Worm (Caenorhabditis elegans): ENCODE measurements around the gene F16F9.3.

Gene F16F9.3

ce11 chrX:8476308-8476707, 18.9 kb downstream of the F16F9.3 start:
- TF ChIP-seq tbx-2 (tag; optimal IDR thresholded peaks at IDR 0.05) (peak; percentile 57), sup-37 (GFP tag; optimal IDR thresholded peaks at IDR 0.05) (no peak), unc-86 (tag; optimal IDR thresholded peaks at IDR 0.05) (peak; percentile 20), grh-1 (GFP tag; IDR thresholded peaks at IDR 0.05) (no peak), nhr-85 (tag) (peak; percentile 52), nhr-47 (tag; optimal IDR thresholded peaks at IDR 0.05) (peak; percentile 17), lin-13 (GFP tag; optimal IDR thresholded peaks at IDR 0.05) (no peak), nhr-19 (GFP tag; conservative IDR thresholded peaks at IDR 0.05) (0 out of 2 replicates have a peak, but pooled peaks have one; percentile 6), efl-3 (GFP tag; optimal IDR thresholded peaks at IDR 0.05) (no peak), fkh-10 (GFP tag; optimal IDR thresholded peaks at IDR 0.05) (peak; percentile 88), lin-14 (GFP tag; optimal IDR thresholded peaks at IDR 0.05) (peak; percentile 83), unc-130 (tag; optimal IDR thresholded peaks at IDR 0.05) (no peak), fkh-8 (tag; optimal IDR thresholded peaks at IDR 0.05) (no peak), hlh-4 (tag; optimal IDR thresholded peaks at IDR 0.05) (no peak), rnt-1 (tag; optimal IDR thresholded peaks at IDR 0.05) (peak; percentile 8), snu-23 (GFP tag; optimal IDR thresholded peaks at IDR 0.05) (peak; percentile 3), ceh-82 (tag; optimal IDR thresholded peaks at IDR 0.05) (peak in 1 of 3 experiments; percentile 4), nhr-71 (tag; optimal IDR thresholded peaks at IDR 0.05) (peak; percentile 60), swsn-7 (tag; optimal IDR thresholded peaks at IDR 0.05) (peak; percentile 26), dsc-1 (tag; optimal IDR thresholded peaks at IDR 0.05) (peak; percentile 5), nhr-237 (tag; optimal IDR thresholded peaks at IDR 0.05) (no peak), ceh-90 (tag; optimal IDR thresholded peaks at IDR 0.05) (no peak), nhr-12 (tag; optimal IDR thresholded peaks at IDR 0.05) (no peak)

- TF ChIP-seq nhr-11 (tag; optimal IDR thresholded peaks at IDR 0.05) = peak; percentile 21
- peak; percentile 49 for TF ChIP-seq unc-130 (tag; optimal IDR thresholded peaks at IDR 0.05)
- TF ChIP-seq fkh-8 (tag; optimal IDR thresholded peaks at IDR 0.05) = no peak
- TF ChIP-seq swsn-7 (tag; optimal IDR thresholded peaks at IDR 0.05) = peak; percentile 67
- TF ChIP-seq grh-1 (GFP tag; IDR thresholded peaks at IDR 0.05) = peak; percentile 98
- peak; percentile 91 for TF ChIP-seq snu-23 (GFP tag; optimal IDR thresholded peaks at IDR 0.05)
- peak; percentile 33 to 41 for TF ChIP-seq efl-1 (optimal IDR thresholded peaks at IDR 0.05)
- TF ChIP-seq efl-1 (GFP tag; optimal IDR thresholded peaks at IDR 0.05 in 1 of 2) = peak in 1 of 2 experiments; percentile 58
- peak; percentile 49 for TF ChIP-seq C16A3.4 (tag; optimal IDR thresholded peaks at IDR 0.05)
- TF ChIP-seq dpl-1 (GFP tag; optimal IDR thresholded peaks at IDR 0.05) = peak in 2 of 3 experiments; percentile 7 to 35
- TF ChIP-seq fkh-10 (GFP tag; optimal IDR thresholded peaks at IDR 0.05) = no peak
- TF ChIP-seq efl-3 (GFP tag; optimal IDR thresholded peaks at IDR 0.05) = no peak
- peak in 2 of 3 experiments; percentile 53 to 67 for TF ChIP-seq ceh-82 (tag; optimal IDR thresholded peaks at IDR 0.05)
- TF ChIP-seq xbp-1 (tag; optimal IDR thresholded peaks at IDR 0.05) = peak; percentile 64
- peak; percentile 100 for TF ChIP-seq nhr-85 (tag)
- no peak for TF ChIP-seq fkh-4 (tag; optimal IDR thresholded peaks at IDR 0.05; ENCODE audit: borderline replicate concordance)
- TF ChIP-seq snpc-4 (tag; optimal IDR thresholded peaks at IDR 0.05) = peak; percentile 43
- TF ChIP-seq jun-1 (tag; optimal IDR thresholded peaks at IDR 0.05) = peak; percentile 62
- peak; percentile 42 for TF ChIP-seq nhr-237 (tag; optimal IDR thresholded peaks at IDR 0.05)
- TF ChIP-seq mep-1 (tag; optimal IDR thresholded peaks at IDR 0.05) = peak; percentile 59
- TF ChIP-seq elt-2 (tag; optimal IDR thresholded peaks at IDR 0.05) = peak; percentile 26
- peak; percentile 42 to 94 (median 75) for TF ChIP-seq elt-3 (tag; optimal IDR thresholded peaks at IDR 0.05)
- TF ChIP-seq C04F5.9 (tag; optimal IDR thresholded peaks at IDR 0.05) = peak; percentile 22
- peak; percentile 95 for TF ChIP-seq blmp-1 (tag; optimal IDR thresholded peaks at IDR 0.05)
- no peak for TF ChIP-seq lin-15B (tag; optimal IDR thresholded peaks at IDR 0.05)
- TF ChIP-seq pag-3 (tag; optimal IDR thresholded peaks at IDR 0.05; ENCODE audit: borderline replicate concordance, insufficient read depth) = no peak
- no peak for TF ChIP-seq vab-15 (tag; optimal IDR thresholded peaks at IDR 0.05)
- peak; percentile 87 for TF ChIP-seq nhr-90 (tag; optimal IDR thresholded peaks at IDR 0.05; ENCODE audit: poor library complexity)
- TF ChIP-seq mdl-1 (tag; optimal IDR thresholded peaks at IDR 0.05) = peak; percentile 1 to 81
- peak; percentile 20 for TF ChIP-seq skn-1 (tag; optimal IDR thresholded peaks at IDR 0.05)
- TF ChIP-seq irx-1 (tag; optimal IDR thresholded peaks at IDR 0.05) = peak; percentile 68
- peak; percentile 76 to 77 for TF ChIP-seq egl-27 (tag; optimal IDR thresholded peaks at IDR 0.05)
- TF ChIP-seq fos-1 (tag; optimal IDR thresholded peaks at IDR 0.05) = peak; percentile 13
- TF ChIP-seq nhr-71 (tag; optimal IDR thresholded peaks at IDR 0.05) = peak; percentile 94
- TF ChIP-seq nhr-19 (GFP tag; conservative IDR thresholded peaks at IDR 0.05) = peak; percentile 81
- TF ChIP-seq lsy-2 (tag; optimal IDR thresholded peaks at IDR 0.05) = peak; percentile 65 to 91
- TF ChIP-seq aha-1 (tag; optimal IDR thresholded peaks at IDR 0.05) = no peak
- TF ChIP-seq lin-14 (GFP tag; optimal IDR thresholded peaks at IDR 0.05) = peak; percentile 96
Observed at ce11 chrX:8477048-8477806, 19.8 kb downstream of the F16F9.3 start.

All from whole organism, L1 larva.